Fruit fly (Drosophila melanogaster): ENCODE results near the gene eIF4E1.

Gene eIF4E1

DNA sequence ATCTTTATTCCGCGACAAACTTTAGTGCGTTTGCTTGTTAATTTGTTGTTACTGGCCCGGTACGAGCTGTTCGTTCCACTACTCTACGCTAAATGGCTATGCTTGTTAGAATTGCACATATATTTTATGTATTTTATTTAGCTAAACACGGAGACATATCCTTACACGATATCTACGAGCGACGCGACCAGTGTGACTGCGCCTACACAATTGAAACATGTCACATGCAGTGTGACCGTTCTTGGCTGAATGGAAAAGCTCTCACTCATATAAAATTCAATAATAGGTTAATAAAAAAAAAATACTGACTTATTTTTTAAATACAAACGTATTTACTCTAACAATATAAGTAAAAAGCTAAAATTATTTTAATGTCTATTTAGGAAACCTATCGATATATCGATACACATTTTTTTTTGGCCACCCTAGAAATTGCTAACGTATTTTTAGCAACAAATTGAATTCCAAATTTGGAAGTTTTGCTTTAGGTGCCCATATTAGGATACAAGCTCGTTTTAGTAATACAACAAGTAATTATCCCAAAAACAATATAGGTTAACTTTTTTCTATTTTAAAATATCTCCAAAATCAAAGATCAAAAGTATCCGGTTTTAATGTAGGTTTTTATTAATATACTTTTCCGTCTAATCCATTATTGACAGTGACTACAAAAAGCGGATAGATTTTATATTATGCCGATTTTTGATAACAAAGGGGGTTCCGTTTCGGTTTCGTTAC is 3.1 kb downstream of the eIF4E1 start, which contains the start of gene CG4080 (continued):
- TF ChIP-seq CG12744 (GFP tag; optimal IDR thresholded peaks at IDR 0.05) (peak; percentile 3), cg (GFP tag; optimal IDR thresholded peaks at IDR 0.05) (peak; percentile 80), CG10462 (GFP tag; optimal IDR thresholded peaks at IDR 0.05) (no peak), CG16813 (GFP tag; IDR thresholded peaks at IDR 0.05; ENCODE audit: partially characterized antibody) (peak; percentile 77), tio (GFP tag; optimal IDR thresholded peaks at IDR 0.05) (no peak), CG32772 (GFP tag; IDR thresholded peaks at IDR 0.05) (no peak), aop (GFP tag; IDR thresholded peaks at IDR 0.05) (no peak), CG11456 (GFP tag; IDR thresholded peaks at IDR 0.05) (no peak), pum (GFP tag; optimal IDR thresholded peaks at IDR 0.05) (no peak), bowl (GFP tag; IDR thresholded peaks at IDR 0.05) (no peak), Xrp1 (GFP tag; IDR thresholded peaks at IDR 0.05) (no peak; the same call in 1 of the 2 replicates), Sox102F (GFP tag; optimal IDR thresholded peaks at IDR 0.05) (no peak), Hmr (GFP tag; optimal IDR thresholded peaks at IDR 0.05) (peak; percentile 42), CG43689 (GFP tag; IDR thresholded peaks at IDR 0.05) (no peak), stwl (tag; optimal IDR thresholded peaks at IDR 0.05) (peak; percentile 86), eve (GFP tag; optimal IDR thresholded peaks at IDR 0.05) (peak in 1 of 2 experiments; percentile 53), hb (GFP tag; IDR thresholded peaks at IDR 0.05; ENCODE audit: partially characterized antibody) (peak; percentile 24; the same call in 1 of the 3 replicates), otp (GFP tag; IDR thresholded peaks at IDR 0.05) (peak; percentile 27; the same call in 1 of the 3 replicates), CG17829 (tag; optimal IDR thresholded peaks at IDR 0.05) (peak; percentile 57), CG8359 (GFP tag; optimal IDR thresholded peaks at IDR 0.05; ENCODE audit: borderline replicate concordance) (no peak), dmrt99B (tag; optimal IDR thresholded peaks at IDR 0.05) (no peak), Sry-β (GFP tag; optimal IDR thresholded peaks at IDR 0.05) (no peak), CG12104 (GFP tag; optimal IDR thresholded peaks at IDR 0.05) (peak; percentile 4), CG7786 (GFP tag; optimal IDR thresholded peaks at IDR 0.05) (no peak), CG10267 (tag; optimal IDR thresholded peaks at IDR 0.05) (peak; percentile 70), tap (tag; optimal IDR thresholded peaks at IDR 0.05) (no peak), pho (GFP tag; optimal IDR thresholded peaks at IDR 0.05) (no peak), nerfin-1 (tag; optimal IDR thresholded peaks at IDR 0.05) (peak; percentile 40), Bgb (GFP tag; IDR thresholded peaks at IDR 0.05; ENCODE audit: partially characterized antibody) (no peak; the same call in none of the 2 replicates), usp (GFP tag; optimal IDR thresholded peaks at IDR 0.05) (no peak), jumu (GFP tag; optimal IDR thresholded peaks at IDR 0.05) (no peak), CkIIα-i1 (GFP tag; IDR thresholded peaks at IDR 0.05) (no peak), Bdp1 (GFP tag; optimal IDR thresholded peaks at IDR 0.05) (no peak), lilli (GFP tag; optimal IDR thresholded peaks at IDR 0.05) (peak; percentile 52), Ravus (GFP tag; IDR thresholded peaks at IDR 0.05) (no peak), ATbp (GFP tag; optimal IDR thresholded peaks at IDR 0.05) (no peak), CG34422 (GFP tag; IDR thresholded peaks at IDR 0.05) (no peak; the same call in 2 of the 3 replicates), HmgD (GFP tag; optimal IDR thresholded peaks at IDR 0.05) (no peak), Hr3 (GFP tag; optimal IDR thresholded peaks at IDR 0.05) (peak; percentile 19), kah (GFP tag; optimal IDR thresholded peaks at IDR 0.05) (no peak), gfzf (GFP tag; optimal IDR thresholded peaks at IDR 0.05) (peak; percentile 90), lbe (GFP tag; optimal IDR thresholded peaks at IDR 0.05) (peak; percentile 63), CG2678 (tag; optimal IDR thresholded peaks at IDR 0.05) (peak; percentile 19), CG9817 (tag; optimal IDR thresholded peaks at IDR 0.05) (no peak), CG15073 (GFP tag; optimal IDR thresholded peaks at IDR 0.05) (no peak), CG34224 (GFP tag; IDR thresholded peaks at IDR 0.05; ENCODE audit: partially characterized antibody) (peak; percentile 69), Dp (GFP tag; optimal IDR thresholded peaks at IDR 0.05) (peak; percentile 34), ci (GFP tag; IDR thresholded peaks at IDR 0.05) (no peak), C15 (GFP tag; IDR thresholded peaks at IDR 0.05) (no peak)
